Fruit fly (Drosophila melanogaster) whole organism, prepupa: ENCODE results near the gene CG4896.

ENCODE experiments used
- CG10631 ChIP-seq: fragments of 200-800 bp; sonication (Bioruptor generic); optimal IDR thresholded peaks from 2 replicates; lab custom pipeline; 2016; ENCODE audit warnings: missing biosample characterization, missing genetic modification characterization
- CG11294 ChIP-seq: fragments of 200-800 bp; sonication (Bioruptor generic); IDR thresholded peaks from 2 replicates; pipeline ENCODE4 v1.3.6; 2022; ENCODE audit warnings: missing biosample characterization, missing genetic modification characterization
- CG11762 ChIP-seq: fragments of 200-800 bp; sonication (Bioruptor generic); optimal IDR thresholded peaks from 3 replicates; lab custom pipeline; 2016; ENCODE audit warnings: missing biosample characterization, missing genetic modification characterization; ENCODE audit not compliant: insufficient read depth
- CG15336 ChIP-seq: fragments of 200-800 bp; sonication (Bioruptor generic); IDR thresholded peaks from 2 replicates; pipeline ENCODE4 v1.3.6; 2022; ENCODE audit warnings: missing biosample characterization, missing genetic modification characterization
- CG1621 ChIP-seq: fragments of 200-800 bp; sonication (Bioruptor generic); optimal IDR thresholded peaks from 3 replicates; lab custom pipeline; 2018; ENCODE audit warnings: missing biosample characterization, mild to moderate bottlenecking, missing genetic modification characterization
- CG16779 ChIP-seq: fragments of 200-800 bp; sonication (Bioruptor generic); optimal IDR thresholded peaks from 3 replicates; lab custom pipeline; 2017; ENCODE audit warnings: missing biosample characterization, mild to moderate bottlenecking, missing genetic modification characterization
- CG32006 ChIP-seq: fragments of 200-800 bp; sonication (Bioruptor generic); optimal IDR thresholded peaks from 3 replicates; lab custom pipeline; 2017; ENCODE audit warnings: missing biosample characterization, mild to moderate bottlenecking, missing genetic modification characterization
- CG3919 ChIP-seq: fragments of 200-800 bp; sonication (Bioruptor generic); optimal IDR thresholded peaks from 3 replicates; lab custom pipeline; 2016; ENCODE audit warnings: missing biosample characterization, missing genetic modification characterization
- CG6163 ChIP-seq: fragments of 200-800 bp; sonication (Bioruptor generic); IDR thresholded peaks from 3 replicates; pipeline ENCODE4 v1.3.6; 2022; ENCODE audit warnings: missing biosample characterization, missing genetic modification characterization
- CG6792 ChIP-seq: fragments of 200-800 bp; sonication (Bioruptor generic); optimal IDR thresholded peaks from 3 replicates; lab custom pipeline; 2016; ENCODE audit warnings: missing biosample characterization, missing genetic modification characterization
- CG6808 ChIP-seq: fragments of 200-800 bp; sonication (Bioruptor generic); optimal IDR thresholded peaks from 3 replicates; lab custom pipeline; 2017; ENCODE audit warnings: missing biosample characterization, missing genetic modification characterization, mild to moderate bottlenecking, moderate library complexity, missing genetic modification reagents
- CG7368 ChIP-seq: fragments of 200-800 bp; sonication (Bioruptor generic); optimal IDR thresholded peaks from 3 replicates; lab custom pipeline; 2016; ENCODE audit warnings: missing biosample characterization, missing genetic modification characterization
- Eip75B ChIP-seq: fragments of 200-800 bp; sonication (Bioruptor generic); optimal IDR thresholded peaks from 3 replicates; lab custom pipeline; 2016; ENCODE audit warnings: missing biosample characterization, missing genetic modification characterization
- Eip78C ChIP-seq: fragments of 200-800 bp; sonication (Bioruptor generic); peaks from one replicate; lab custom pipeline; 2016; ENCODE audit warnings: missing biosample characterization, missing genetic modification characterization
- Ets96B ChIP-seq: fragments of 200-800 bp; optimal IDR thresholded peaks from 2 replicates; lab custom pipeline; 2019; ENCODE audit warnings: missing biosample characterization, mild to moderate bottlenecking, missing genetic modification characterization, moderate library complexity
- Hr39 ChIP-seq: fragments of 200-800 bp; sonication (Bioruptor generic); optimal IDR thresholded peaks from 2 replicates; lab custom pipeline; 2016; ENCODE audit warnings: missing biosample characterization, missing genetic modification characterization
- Hr4 ChIP-seq: fragments of 200-800 bp; sonication (Bioruptor generic); optimal IDR thresholded peaks from 3 replicates; lab custom pipeline; 2016; ENCODE audit warnings: missing biosample characterization, missing genetic modification characterization
- Lpt ChIP-seq: fragments of 200-800 bp; sonication (Bioruptor generic); optimal IDR thresholded peaks from 3 replicates; lab custom pipeline; 2016; ENCODE audit warnings: missing biosample characterization, missing genetic modification characterization
- Met ChIP-seq: fragments of 200-800 bp; sonication (Bioruptor generic); optimal IDR thresholded peaks from 3 replicates; lab custom pipeline; 2016; ENCODE audit warnings: missing biosample characterization, missing genetic modification characterization
- OdsH ChIP-seq: fragments of 200-800 bp; sonication (Bioruptor generic); optimal IDR thresholded peaks from 3 replicates; lab custom pipeline; 2016; ENCODE audit warnings: missing biosample characterization, missing genetic modification characterization
- Smox ChIP-seq: fragments of 200-800 bp; sonication (Bioruptor generic); optimal IDR thresholded peaks from 3 replicates; lab custom pipeline; 2016; ENCODE audit warnings: missing biosample characterization, missing genetic modification characterization
- Sox102F ChIP-seq: fragments of 200-800 bp; sonication (Bioruptor generic); optimal IDR thresholded peaks from 2 replicates; lab custom pipeline; 2016; ENCODE audit warnings: missing biosample characterization, mild to moderate bottlenecking, missing genetic modification characterization
- achi ChIP-seq: fragments of 200-800 bp; sonication (Bioruptor generic); optimal IDR thresholded peaks from 3 replicates; lab custom pipeline; 2016; ENCODE audit warnings: missing biosample characterization, missing genetic modification characterization
- cyc ChIP-seq: fragments of 200-800 bp; sonication (Bioruptor generic); optimal IDR thresholded peaks from 3 replicates; lab custom pipeline; 2016; ENCODE audit warnings: missing biosample characterization, missing genetic modification characterization
- dsx ChIP-seq: fragments of 200-800 bp; optimal IDR thresholded peaks from 3 replicates; lab custom pipeline; 2019; ENCODE audit warnings: missing biosample characterization, mild to moderate bottlenecking, missing genetic modification characterization, moderate library complexity; ENCODE audit not compliant: poor library complexity, severe bottlenecking
- eg ChIP-seq: fragments of 200-800 bp; sonication (Bioruptor generic); IDR thresholded peaks from 3 replicates; pipeline ENCODE4 v1.3.6; 2022; ENCODE audit warnings: missing biosample characterization, missing genetic modification characterization
- esn ChIP-seq: fragments of 200-800 bp; sonication (Bioruptor generic); optimal IDR thresholded peaks from 2 replicates; lab custom pipeline; 2016; ENCODE audit warnings: missing biosample characterization, mild to moderate bottlenecking, missing genetic modification characterization, moderate library complexity
- fd59A ChIP-seq: fragments of 200-800 bp; sonication (Bioruptor generic); optimal IDR thresholded peaks from 2 replicates; lab custom pipeline; 2017; ENCODE audit warnings: missing biosample characterization, mild to moderate bottlenecking, missing genetic modification characterization, missing genetic modification reagents
- fd85E ChIP-seq: fragments of 200-800 bp; sonication (Bioruptor generic); optimal IDR thresholded peaks from 3 replicates; lab custom pipeline; 2016; ENCODE audit warnings: missing biosample characterization, missing genetic modification characterization
- fkh ChIP-seq: fragments of 200-800 bp; sonication (Bioruptor generic); optimal IDR thresholded peaks from 3 replicates; lab custom pipeline; 2017; ENCODE audit warnings: missing biosample characterization, mild to moderate bottlenecking, missing genetic modification characterization, moderate library complexity
- net ChIP-seq: fragments of 200-800 bp; sonication (Bioruptor generic); optimal IDR thresholded peaks from 3 replicates; lab custom pipeline; 2016; ENCODE audit warnings: missing biosample characterization, missing genetic modification characterization
- pdm3 ChIP-seq: fragments of 200-800 bp; sonication (Bioruptor generic); optimal IDR thresholded peaks from 3 replicates; lab custom pipeline; 2016; ENCODE audit warnings: missing biosample characterization, missing genetic modification characterization
- salr ChIP-seq, 2 experiments: fragments of 200-800 bp; sonication (Bioruptor generic); optimal IDR thresholded peaks; 3 replicates each; lab custom pipeline; 2016 to 2018; ENCODE audit warnings: missing biosample characterization in 2 of 2, missing genetic modification characterization in 2 of 2, mild to moderate bottlenecking in 1 of 2
- svp ChIP-seq: fragments of 200-800 bp; sonication (Bioruptor generic); peaks from one replicate; lab custom pipeline; 2016; ENCODE audit warnings: missing biosample characterization, missing genetic modification characterization
- topi ChIP-seq: fragments of 200-800 bp; sonication (Bioruptor generic); optimal IDR thresholded peaks from 3 replicates; lab custom pipeline; 2016; ENCODE audit warnings: missing biosample characterization, missing genetic modification characterization

The CG4896 gene

DNA sequence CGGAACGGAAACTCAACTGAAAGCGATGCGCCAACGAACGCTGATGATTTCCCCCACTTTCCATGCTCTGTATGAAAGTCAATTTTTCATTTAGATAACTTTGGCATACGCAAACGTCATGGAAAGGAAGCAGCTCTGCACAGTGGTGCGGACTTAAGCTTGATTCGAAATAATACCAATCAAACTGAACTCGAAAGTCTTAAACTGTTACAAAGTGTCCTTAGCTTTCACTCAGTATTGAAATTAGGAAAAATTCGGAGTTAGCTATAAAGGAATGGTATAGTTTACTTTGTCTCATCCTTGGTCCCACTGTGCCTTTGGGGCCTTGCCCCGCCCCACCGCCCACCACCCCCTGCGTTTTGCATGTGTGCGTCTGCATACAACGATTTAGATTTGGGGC is 29.9 kb downstream of the CG4896 start:
- TF ChIP-seq CG32006 (GFP tag; lab: Kevin White, UChicago) (peak; percentile 17), Hr4 (GFP tag; lab: Kevin White, UChicago) (peak; percentile 19), svp (GFP tag; lab: Kevin White, UChicago) (peak; percentile 59), Met (GFP tag; lab: Kevin White, UChicago) (peak; percentile 24), eg (GFP tag; lab: Robert Waterston, UW) (0 out of 3 replicates have a peak, but pooled peaks have one; percentile 6), CG11294 (no peak), OdsH (GFP tag; lab: Kevin White, UChicago) (peak; percentile 45), esn (GFP tag; lab: Kevin White, UChicago) (peak; percentile 34), Hr39 (GFP tag; lab: Kevin White, UChicago) (peak; percentile 3), dsx (GFP tag; lab: Kevin White, UChicago) (no peak), Eip78C (GFP tag; lab: Kevin White, UChicago) (peak; percentile 48), Ets96B (no peak)
- TF ChIP-seq, all 60 proteins: peak for 9

DNA sequence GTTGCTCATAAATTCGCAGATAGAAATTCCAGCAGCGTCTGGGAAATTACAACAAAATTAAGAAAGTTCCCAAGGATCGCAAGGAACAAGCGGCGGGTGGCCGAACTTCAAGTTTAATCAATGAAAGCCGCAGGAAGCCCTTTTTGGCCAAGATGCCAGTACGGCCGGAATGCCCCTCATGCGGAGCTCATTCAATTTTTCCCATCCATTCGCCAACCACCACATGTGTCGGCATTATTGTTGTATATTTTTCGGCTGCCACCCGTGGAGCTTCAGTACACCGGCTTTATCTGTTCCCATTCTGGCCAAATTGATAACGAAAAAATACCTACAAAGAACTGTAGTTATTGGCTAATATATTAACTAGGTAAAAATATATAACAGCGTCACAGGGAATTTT is 34.0 kb downstream of the CG4896 start:
- TF ChIP-seq net (GFP tag; lab: Kevin White, UChicago) = no peak
- TF ChIP-seq cyc (GFP tag; lab: Kevin White, UChicago) = no peak
- no peak for TF ChIP-seq Eip78C (GFP tag; lab: Kevin White, UChicago)
- no peak for TF ChIP-seq Sox102F (GFP tag; lab: Kevin White, UChicago)
- TF ChIP-seq esn (GFP tag; lab: Kevin White, UChicago) = no peak
- TF ChIP-seq fd85E = no peak
- no peak for TF ChIP-seq fd59A (GFP tag; lab: Kevin White, UChicago)
- no peak for TF ChIP-seq CG1621
- TF ChIP-seq CG16779 = no peak
- no peak for TF ChIP-seq OdsH (GFP tag; lab: Kevin White, UChicago)
- TF ChIP-seq CG11762 (GFP tag; lab: Kevin White, UChicago) = no peak
- TF ChIP-seq CG6792 (GFP tag; lab: Kevin White, UChicago) = no peak
- TF ChIP-seq, all 60 proteins: peak for 0

dm6 chr2L:1213587-1213986 is 36.1 kb downstream of the CG4896 start:
- TF ChIP-seq Eip78C (GFP tag; lab: Kevin White, UChicago) (peak; percentile 47), Eip75B (GFP tag; lab: Kevin White, UChicago) (no peak), topi (GFP tag; lab: Kevin White, UChicago) (no peak), OdsH (GFP tag; lab: Kevin White, UChicago) (peak; percentile 6)

DNA sequence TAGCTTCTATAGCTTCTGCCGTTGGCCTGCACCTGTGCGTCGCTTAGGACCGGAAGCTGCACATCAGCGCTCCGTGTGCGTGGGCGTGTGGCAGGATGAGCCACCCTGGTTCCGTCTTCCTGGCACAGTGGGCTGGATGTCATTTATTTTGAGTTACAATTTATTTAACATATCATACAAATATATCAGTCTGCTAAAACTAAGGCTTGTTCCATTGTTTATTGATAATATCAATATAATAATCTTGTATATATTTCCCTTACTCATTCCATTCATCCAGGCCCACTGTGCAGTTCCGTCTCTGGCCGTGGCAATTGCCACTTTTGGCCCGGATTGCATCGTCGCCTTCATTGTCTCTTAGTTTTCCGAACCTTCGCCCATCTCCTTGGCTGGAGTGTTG is 37.0 kb downstream of the CG4896 start:
- TF ChIP-seq CG15336 (GFP tag; lab: Robert Waterston, UW) (no peak), eg (GFP tag; lab: Robert Waterston, UW) (0 out of 3 replicates have a peak, but pooled peaks have one; percentile 18), CG7368 (GFP tag; lab: Kevin White, UChicago) (no peak), CG10631 (peak; percentile 16), svp (GFP tag; lab: Kevin White, UChicago) (peak; percentile 36), CG6792 (GFP tag; lab: Kevin White, UChicago) (peak; percentile 6), esn (GFP tag; lab: Kevin White, UChicago) (peak; percentile 1), achi (GFP tag; lab: Kevin White, UChicago) (peak; percentile 4), Lpt (GFP tag; lab: Kevin White, UChicago) (no peak), salr (GFP tag; optimal IDR thresholded peaks at IDR 0.05; lab: Kevin White, UChicago) (no peak), CG16779 (no peak), pdm3 (GFP tag; lab: Kevin White, UChicago) (peak; percentile 11), CG6163 (GFP tag; lab: Robert Waterston, UW) (peak; percentile 47; the same call in 1 of the 3 replicates), Eip78C (GFP tag; lab: Kevin White, UChicago) (peak; percentile 51), fkh (GFP tag; lab: Kevin White, UChicago) (no peak), CG1621 (no peak), Smox (GFP tag; lab: Kevin White, UChicago) (peak; percentile 4), CG6808 (GFP tag; lab: Kevin White, UChicago) (no peak), CG32006 (GFP tag; lab: Kevin White, UChicago) (no peak), CG3919 (GFP tag; lab: Kevin White, UChicago) (peak; percentile 11), OdsH (GFP tag; lab: Kevin White, UChicago) (peak; percentile 18), Sox102F (GFP tag; lab: Kevin White, UChicago) (no peak)
